Worm (Caenorhabditis elegans) whole organism, L4 larva: Measurements from ENCODE around the gene K01D12.9.

Source experiments
- T26A8.4 ChIP-seq: fragments of 200-800 bp; sonication (Bioruptor generic); IDR thresholded peaks from 2 replicates; pipeline ENCODE4 v1.3.6; 2022; ENCODE audit warnings: missing genetic modification characterization, missing compliant biosample characterization
- aha-1 ChIP-seq: fragments of 150-350 bp; peaks from one replicate; lab custom pipeline; 2014; ENCODE audit warnings: missing biosample characterization, missing genetic modification characterization
- mdt-29 ChIP-seq: fragments of 200-800 bp; sonication (Bioruptor generic); IDR thresholded peaks from 2 replicates; pipeline ENCODE4 v1.3.6; 2022; ENCODE audit warnings: missing genetic modification reagents, missing genetic modification characterization, missing compliant biosample characterization
- mep-1 ChIP-seq: fragments of 150-350 bp; sonication (generic microtip); optimal IDR thresholded peaks from 3 replicates; lab custom pipeline; 2014; ENCODE audit warnings: missing biosample characterization, missing genetic modification characterization
- mxl-2 ChIP-seq: fragments of 200-800 bp; sonication (Bioruptor generic); conservative IDR thresholded peaks from 2 replicates; pipeline ENCODE4 v1.3.6; 2022; ENCODE audit warnings: missing genetic modification reagents, missing genetic modification characterization, missing compliant biosample characterization
- nhr-25 ChIP-seq: sonication (generic microtip); optimal IDR thresholded peaks from 2 replicates; lab custom pipeline; 2017; ENCODE audit warnings: missing genetic modification characterization, mild to moderate bottlenecking, missing compliant biosample characterization, antibody characterized with exemption, moderate library complexity, borderline replicate concordance; ENCODE audit not compliant: insufficient read depth
- php-3 ChIP-seq: fragments of 200-800 bp; sonication (Bioruptor generic); IDR thresholded peaks from 2 replicates; pipeline ENCODE4 v1.3.6; 2022; ENCODE audit warnings: missing genetic modification reagents, missing genetic modification characterization, missing compliant biosample characterization
- skn-1 ChIP-seq: fragments of 150-350 bp; optimal IDR thresholded peaks from 2 replicates; lab custom pipeline; 2014; ENCODE audit warnings: missing biosample characterization, missing genetic modification characterization
- spr-1 ChIP-seq: sonication (generic microtip); optimal IDR thresholded peaks from 2 replicates; lab custom pipeline; 2016; ENCODE audit warnings: mild to moderate bottlenecking, missing genetic modification characterization, missing compliant biosample characterization
- unc-62 ChIP-seq, 3 experiments: fragments of 150-350 bp in 1 of 3; sonication (generic microtip); optimal IDR thresholded peaks in 2 of 3; peaks in 1 of 3; 1 replicate in 1 of 3; 2 replicates in 2 of 3; lab custom pipeline; 2014 to 2017; ENCODE audit warnings: missing biosample characterization in 3 of 3, missing genetic modification characterization in 3 of 3, missing genetic modification reagents in 3 of 3, missing genotype in 1 of 3
- zip-11 ChIP-seq: fragments of 200-800 bp; sonication (Bioruptor generic); IDR thresholded peaks from 2 replicates; pipeline ENCODE4 v1.3.6; 2022; ENCODE audit warnings: missing genetic modification characterization, missing compliant biosample characterization
- ztf-11 ChIP-seq: fragments of 150-350 bp; optimal IDR thresholded peaks from 2 replicates; lab custom pipeline; 2014; ENCODE audit warnings: missing biosample characterization, missing genetic modification characterization

- TF ChIP-seq unc-62 (GFP tag; optimal IDR thresholded peaks at IDR 0.05 in 1 of 2; lab: Kevin White, UChicago) (no peak), unc-62 (tag; optimal IDR thresholded peaks at IDR 0.05; lab: Kevin White, UChicago) (no peak), skn-1 (tag; lab: Kevin White, UChicago) (no peak), T26A8.4 (GFP tag; lab: Robert Waterston, UW) (no peak), mep-1 (tag; lab: Kevin White, UChicago) (no peak), zip-11 (no peak), spr-1 (tag; lab: Kevin White, UChicago) (no peak), php-3 (no peak), mxl-2 (GFP tag; lab: Robert Waterston, UW) (no peak), aha-1 (tag; lab: Kevin White, UChicago) (no peak), ztf-11 (tag; lab: Kevin White, UChicago) (no peak), nhr-25 (tag; lab: Kevin White, UChicago) (no peak), mdt-29 (GFP tag; lab: Robert Waterston, UW) (no peak)
Observed at ce11 chrV:12397545-12397944, 6.9 kb downstream of the K01D12.9 start, which contains the start of gene K01D12.5.
